Fruit fly (Drosophila melanogaster) whole organism, wandering third instar larva: Measurements from ENCODE around the gene Nf1.

Experiments
- Abd-B ChIP-seq: fragments of >200 bp; optimal IDR thresholded peaks from 2 replicates; lab custom pipeline; 2017; ENCODE audit warnings: missing biosample characterization, missing genetic modification characterization
- CG32264 ChIP-seq: fragments of 200-800 bp; sonication (Bioruptor generic); optimal IDR thresholded peaks from 2 replicates; lab custom pipeline; 2016; ENCODE audit warnings: missing biosample characterization, missing genetic modification characterization
- CG9705 ChIP-seq: fragments of 200-800 bp; sonication (Bioruptor generic); optimal IDR thresholded peaks from 2 replicates; lab custom pipeline; 2018; ENCODE audit warnings: missing biosample characterization, mild to moderate bottlenecking, missing genetic modification characterization
- CrebA ChIP-seq: fragments of 200-800 bp; sonication (Bioruptor generic); optimal IDR thresholded peaks from 2 replicates; lab custom pipeline; 2016; ENCODE audit warnings: missing biosample characterization, mild to moderate bottlenecking, missing genetic modification characterization, borderline replicate concordance
- Dfd ChIP-seq: fragments of >200 bp; optimal IDR thresholded peaks from 2 replicates; lab custom pipeline; 2017; ENCODE audit warnings: missing biosample characterization, missing genetic modification characterization
- Dif ChIP-seq: fragments of 200-275, 200-300 bp; sonication (Bioruptor generic); optimal IDR thresholded peaks from 2 replicates; lab custom pipeline; 2018; ENCODE audit warnings: missing biosample characterization, missing genetic modification characterization; ENCODE audit not compliant: partially characterized antibody
- GATAd ChIP-seq: sonication (Bioruptor generic); optimal IDR thresholded peaks from 2 replicates; lab custom pipeline; 2016; ENCODE audit warnings: missing biosample characterization, missing genetic modification characterization
- HLH106 ChIP-seq: fragments of 200-800 bp; optimal IDR thresholded peaks from 3 replicates; lab custom pipeline; 2019; ENCODE audit warnings: missing biosample characterization, mild to moderate bottlenecking, missing genetic modification characterization, moderate library complexity
- Hnf4 ChIP-seq: fragments of 200-800 bp; sonication (Bioruptor generic); optimal IDR thresholded peaks from 2 replicates; lab custom pipeline; 2016; ENCODE audit warnings: missing biosample characterization, mild to moderate bottlenecking, missing genetic modification characterization
- Hr78 ChIP-seq: fragments of >200 bp; optimal IDR thresholded peaks from 2 replicates; lab custom pipeline; 2017; ENCODE audit warnings: missing biosample characterization, missing genetic modification characterization
- Hr83 ChIP-seq: fragments of 200-300 bp; sonication (Bioruptor generic); optimal IDR thresholded peaks from 2 replicates; lab custom pipeline; 2016; ENCODE audit warnings: missing biosample characterization, mild to moderate bottlenecking, missing genetic modification characterization, moderate library complexity; ENCODE audit not compliant: poor library complexity, severe bottlenecking
- Jra ChIP-seq: sonication (Bioruptor generic); optimal IDR thresholded peaks from 2 replicates; lab custom pipeline; 2016; ENCODE audit warnings: missing biosample characterization, missing genetic modification characterization
- Mio ChIP-seq: sonication (Bioruptor generic); optimal IDR thresholded peaks from 2 replicates; lab custom pipeline; 2016; ENCODE audit warnings: missing biosample characterization, missing genetic modification characterization
- Myc ChIP-seq: fragments of >200 bp; optimal IDR thresholded peaks from 2 replicates; lab custom pipeline; 2017
- N ChIP-seq: fragments of >200 bp; optimal IDR thresholded peaks from 2 replicates; lab custom pipeline; 2018; ENCODE audit warnings: missing biosample characterization, missing external identifiers, missing genetic modification characterization
- OdsH ChIP-seq: fragments of 200-800 bp; sonication (Bioruptor generic); optimal IDR thresholded peaks from 2 replicates; lab custom pipeline; 2016; ENCODE audit warnings: missing biosample characterization, mild to moderate bottlenecking, missing genetic modification characterization
- Rel ChIP-seq, 2 experiments: fragments of 200-800 bp; sonication (Bioruptor generic) in 1 of 2; optimal IDR thresholded peaks; 2 replicates in 1 of 2; 3 replicates in 1 of 2; lab custom pipeline; 2016 to 2019; ENCODE audit warnings: mild to moderate bottlenecking in 2 of 2, missing biosample characterization in 2 of 2, missing genetic modification characterization in 2 of 2, moderate library complexity in 1 of 2
- Sp1 ChIP-seq: fragments of 200-800 bp; sonication (Bioruptor generic); optimal IDR thresholded peaks from 3 replicates; lab custom pipeline; 2019; ENCODE audit warnings: missing biosample characterization, mild to moderate bottlenecking, missing genetic modification characterization, moderate library complexity
- Vsx2 ChIP-seq: fragments of 200-300, 225-300 bp; sonication (Bioruptor generic); optimal IDR thresholded peaks from 2 replicates; lab custom pipeline; 2018; ENCODE audit warnings: missing biosample characterization, missing genetic modification characterization; ENCODE audit not compliant: partially characterized antibody
- br ChIP-seq: fragments of 200-800 bp; sonication (Bioruptor generic); optimal IDR thresholded peaks from 2 replicates; lab custom pipeline; 2016; ENCODE audit warnings: missing biosample characterization, missing genetic modification characterization
- brk ChIP-seq: fragments of 200-800 bp; sonication (Bioruptor generic); optimal IDR thresholded peaks from 2 replicates; lab custom pipeline; 2016; ENCODE audit warnings: missing biosample characterization, mild to moderate bottlenecking, missing genetic modification characterization
- dl ChIP-seq, 2 experiments: fragments of 175-275, 200-275 bp in 1 of 2; fragments of 200-275 bp in 1 of 2; sonication (Bioruptor generic); optimal IDR thresholded peaks; lab custom pipeline; 2018; ENCODE audit warnings: mild to moderate bottlenecking in 2 of 2, missing biosample characterization in 2 of 2, missing genetic modification characterization in 2 of 2, moderate library complexity in 2 of 2; ENCODE audit not compliant: partially characterized antibody in 2 of 2, insufficient read depth in 1 of 2
- dmrt93B ChIP-seq: fragments of 200-800 bp; sonication (Bioruptor generic); optimal IDR thresholded peaks from 2 replicates; lab custom pipeline; 2018; ENCODE audit warnings: missing biosample characterization, mild to moderate bottlenecking, missing genetic modification characterization
- dsf ChIP-seq: sonication (Bioruptor generic); optimal IDR thresholded peaks from 2 replicates; lab custom pipeline; 2016; ENCODE audit warnings: missing biosample characterization, missing genetic modification characterization, borderline replicate concordance
- ey ChIP-seq: fragments of 200-800 bp; sonication (Bioruptor generic); optimal IDR thresholded peaks from 2 replicates; lab custom pipeline; 2016; ENCODE audit warnings: missing biosample characterization, missing genetic modification characterization
- foxo ChIP-seq, 2 experiments: fragments of 200-800 bp; sonication (Bioruptor generic); optimal IDR thresholded peaks; 2 replicates in 1 of 2; 3 replicates in 1 of 2; lab custom pipeline; 2016 to 2017; ENCODE audit warnings: missing biosample characterization in 2 of 2, missing genetic modification characterization in 2 of 2
- fru ChIP-seq: fragments of 200-800 bp; sonication (Bioruptor generic); optimal IDR thresholded peaks from 3 replicates; lab custom pipeline; 2016; ENCODE audit warnings: missing biosample characterization, mild to moderate bottlenecking, missing genetic modification characterization
- h ChIP-seq: fragments of 200-800 bp; sonication (Bioruptor generic); optimal IDR thresholded peaks from 3 replicates; lab custom pipeline; 2016; ENCODE audit warnings: missing biosample characterization, mild to moderate bottlenecking, missing genetic modification characterization
- jim ChIP-seq: fragments of 175-275, 200-325 bp; sonication (Bioruptor generic); optimal IDR thresholded peaks from 2 replicates; lab custom pipeline; 2016; ENCODE audit warnings: missing biosample characterization, mild to moderate bottlenecking, missing genetic modification characterization
- lola ChIP-seq: fragments of >200 bp; optimal IDR thresholded peaks from 2 replicates; lab custom pipeline; 2017; ENCODE audit warnings: missing biosample characterization, missing genetic modification characterization
- pan ChIP-seq: fragments of >200 bp; optimal IDR thresholded peaks from 2 replicates; lab custom pipeline; 2017
- psq ChIP-seq: fragments of 200-800 bp; sonication (Bioruptor generic); optimal IDR thresholded peaks from 3 replicates; lab custom pipeline; 2017; ENCODE audit warnings: missing biosample characterization, mild to moderate bottlenecking, missing genetic modification characterization, moderate library complexity
- rgr ChIP-seq: fragments of 200-800 bp; sonication (Bioruptor generic); optimal IDR thresholded peaks from 3 replicates; lab custom pipeline; 2016; ENCODE audit warnings: missing biosample characterization, mild to moderate bottlenecking, missing genetic modification characterization
- sage ChIP-seq: fragments of 200-800 bp; sonication (Bioruptor generic); optimal IDR thresholded peaks from 2 replicates; lab custom pipeline; 2016; ENCODE audit warnings: missing biosample characterization, mild to moderate bottlenecking, missing genetic modification characterization
- sv ChIP-seq: fragments of 200-800 bp; sonication (Bioruptor generic); optimal IDR thresholded peaks from 3 replicates; lab custom pipeline; 2016; ENCODE audit warnings: missing biosample characterization, missing genetic modification characterization
- tai ChIP-seq: sonication (Bioruptor generic); optimal IDR thresholded peaks from 2 replicates; lab custom pipeline; 2016; ENCODE audit warnings: missing biosample characterization, missing genetic modification characterization
- usp ChIP-seq: fragments of >200 bp; optimal IDR thresholded peaks from 2 replicates; lab custom pipeline; 2017; ENCODE audit warnings: missing biosample characterization, missing genetic modification characterization
- woc ChIP-seq: sonication (Bioruptor generic); optimal IDR thresholded peaks from 2 replicates; lab custom pipeline; 2016; ENCODE audit warnings: missing biosample characterization, mild to moderate bottlenecking, missing genetic modification characterization

The Nf1 gene

dm6 chr3R:25983274-25983673 is 461 bp downstream of the Nf1 start:
- TF ChIP-seq Hr78 (GFP tag; lab: Kevin White, UChicago) (no peak), Dfd (GFP tag; lab: Kevin White, UChicago) (no peak)

- TF ChIP-seq GATAd (GFP tag; lab: Kevin White, UChicago) (no peak), Sp1 (GFP tag; lab: Kevin White, UChicago) (peak; percentile 92), Hr83 (no peak), psq (GFP tag; lab: Kevin White, UChicago) (peak; percentile 71), Dfd (GFP tag; lab: Kevin White, UChicago) (peak; percentile 42), ey (GFP tag; lab: Kevin White, UChicago) (peak; percentile 90), HLH106 (peak; percentile 93), Mio (no peak), fru (GFP tag; lab: Kevin White, UChicago) (peak; percentile 93), Hr78 (GFP tag; lab: Kevin White, UChicago) (no peak), dsf (GFP tag; lab: Kevin White, UChicago) (peak; percentile 45), CrebA (GFP tag; lab: Kevin White, UChicago) (no peak), tai (no peak), usp (GFP tag; lab: Kevin White, UChicago) (no peak), dl (GFP tag; optimal IDR thresholded peaks at IDR 0.05; lab: Kevin White, UChicago; ENCODE audit: insufficient read depth in 1 of 2, partially characterized antibody in 2 of 2) (peak in 1 of 2 experiments; percentile 66), sage (GFP tag; lab: Kevin White, UChicago) (peak; percentile 83), Abd-B (GFP tag; lab: Kevin White, UChicago) (no peak), N (GFP tag; lab: Kevin White, UChicago) (no peak), foxo (GFP tag; optimal IDR thresholded peaks at IDR 0.05; lab: Kevin White, UChicago) (peak; percentile 3 to 94), h (GFP tag; lab: Kevin White, UChicago) (peak; percentile 94), dmrt93B (peak; percentile 88), rgr (GFP tag; lab: Kevin White, UChicago) (peak; percentile 93), CG32264 (peak; percentile 76), Rel (GFP tag; optimal IDR thresholded peaks at IDR 0.05; lab: Kevin White, UChicago) (peak; percentile 92), Rel (tag; optimal IDR thresholded peaks at IDR 0.05; lab: Kevin White, UChicago) (peak; percentile 58), Jra (GFP tag; lab: Kevin White, UChicago) (peak; percentile 77), OdsH (GFP tag; lab: Kevin White, UChicago) (peak; percentile 92), lola (GFP tag; lab: Kevin White, UChicago) (no peak), pan (lab: Kevin White, UChicago) (no peak), sv (GFP tag; lab: Kevin White, UChicago) (peak; percentile 68), Myc (lab: Kevin White, UChicago) (no peak), Hnf4 (GFP tag; lab: Kevin White, UChicago) (peak; percentile 85), CG9705 (peak; percentile 88), Dif (GFP tag; lab: Kevin White, UChicago) (peak; percentile 78), brk (peak; percentile 78), jim (GFP tag; lab: Kevin White, UChicago) (no peak), br (peak; percentile 88), woc (GFP tag; lab: Kevin White, UChicago) (peak; percentile 80), Vsx2 (GFP tag; lab: Kevin White, UChicago) (no peak)
Measured at dm6 chr3R:25996197-25997005, 13.6 kb downstream of the Nf1 start, which contains the start of gene CG43116. CG43116 (minus strand) TSS chr3R:25996996.
